Worm (Caenorhabditis elegans) whole organism, L3 larva: ENCODE data around the gene dgtr-1.

Experiments used
- ama-1 ChIP-seq: fragments of 150-350 bp; optimal IDR thresholded peaks from 2 replicates; lab custom pipeline; 2018
- fkh-10 ChIP-seq: sonication (generic microtip); optimal IDR thresholded peaks from 2 replicates; lab custom pipeline; 2017; ENCODE audit warnings: missing biosample characterization, missing genetic modification reagents, missing genetic modification characterization
- nhr-237 ChIP-seq: fragments of 150-350 bp; optimal IDR thresholded peaks from 2 replicates; lab custom pipeline; 2014; ENCODE audit warnings: missing biosample characterization, missing genetic modification characterization
- snpc-4 ChIP-seq: fragments of 150-350 bp; optimal IDR thresholded peaks from 2 replicates; lab custom pipeline; 2014; ENCODE audit warnings: missing biosample characterization, missing genetic modification characterization
- ztf-4 ChIP-seq: fragments of 150-350 bp; optimal IDR thresholded peaks from 2 replicates; lab custom pipeline; 2014; ENCODE audit warnings: missing biosample characterization, missing genetic modification characterization

DNA sequence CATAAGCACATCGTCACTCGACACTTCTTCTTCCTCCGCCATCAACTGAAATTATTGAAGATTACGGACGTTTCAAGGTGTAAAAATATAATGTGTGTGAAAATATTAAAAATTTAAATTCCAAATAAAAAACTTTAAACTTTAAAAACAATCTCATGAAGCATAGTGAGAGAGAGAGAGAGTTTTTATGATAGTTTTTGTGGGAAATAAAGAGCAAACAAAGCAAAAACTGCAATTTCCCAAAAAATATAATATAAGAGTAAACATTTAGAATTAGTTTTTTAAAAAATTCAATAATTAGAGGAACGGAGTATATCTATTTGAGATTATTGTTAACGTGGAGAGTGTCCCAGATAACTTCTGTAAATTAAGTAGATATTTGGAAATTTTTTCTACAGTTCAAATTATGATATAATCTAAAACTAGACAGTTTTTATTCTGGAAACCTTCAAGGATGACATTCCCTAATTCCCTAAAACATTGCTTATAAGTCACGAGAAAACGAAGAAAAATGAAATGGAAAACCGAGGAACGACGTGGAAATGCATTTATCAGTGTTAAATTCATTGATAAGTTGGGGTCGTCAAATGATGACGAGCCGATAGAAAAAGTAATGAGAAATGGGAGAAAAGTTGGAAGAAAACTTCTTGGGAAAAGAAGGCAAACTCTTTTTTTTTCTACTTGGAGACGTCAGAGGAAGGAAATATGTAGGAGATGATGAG is 49.7 kb downstream of the dgtr-1 start, which contains the start of gene dre-1:
- TF ChIP-seq ama-1 (lab: Kevin White, UChicago) (no peak), fkh-10 (GFP tag; lab: Kevin White, UChicago) (no peak), ztf-4 (tag; lab: Kevin White, UChicago) (no peak), nhr-237 (tag; lab: Kevin White, UChicago) (no peak), snpc-4 (no peak)
